Worm (Caenorhabditis elegans) whole organism, midembryonic: ENCODE data around the gene clh-6.

Source experiments
- T22C8.4 ChIP-seq: fragments of 200-800 bp; sonication (Bioruptor generic); IDR thresholded peaks from 2 replicates; pipeline ENCODE4 v1.3.6; 2022; ENCODE audit warnings: missing genetic modification characterization, missing compliant biosample characterization
- flt-1 ChIP-seq: fragments of 200-800 bp; sonication (Bioruptor generic); IDR thresholded peaks from 2 replicates; pipeline ENCODE4 v1.3.6; 2022; ENCODE audit warnings: missing genetic modification characterization, missing compliant biosample characterization
- klf-2 ChIP-seq: fragments of 200-800 bp; sonication (Bioruptor generic); conservative IDR thresholded peaks from 2 replicates; pipeline ENCODE4 v1.3.6; 2022; ENCODE audit warnings: missing genetic modification reagents, missing genetic modification characterization, missing compliant biosample characterization
- med-1 ChIP-seq: sonication (generic microtip); optimal IDR thresholded peaks from 2 replicates; lab custom pipeline; 2017; ENCODE audit warnings: missing genetic modification characterization, mild to moderate bottlenecking, missing compliant biosample characterization, antibody characterized with exemption, missing genetic modification reagents; ENCODE audit not compliant: insufficient read depth
- tab-1 ChIP-seq: fragments of 200-800 bp; sonication (Bioruptor generic); IDR thresholded peaks from 2 replicates; pipeline ENCODE4 v1.3.6; 2022; ENCODE audit warnings: missing genetic modification characterization, missing compliant biosample characterization
- ztf-23 ChIP-seq: fragments of 200-800 bp; sonication (Bioruptor generic); IDR thresholded peaks from 2 replicates; pipeline ENCODE4 v1.3.6; 2022; ENCODE audit warnings: missing genetic modification reagents, missing genetic modification characterization, missing compliant biosample characterization
- ztf-29 ChIP-seq: fragments of 200-800 bp; sonication (Bioruptor generic); IDR thresholded peaks from 2 replicates; pipeline ENCODE4 v1.3.6; 2022; ENCODE audit warnings: missing genetic modification reagents, missing genetic modification characterization, missing compliant biosample characterization

DNA sequence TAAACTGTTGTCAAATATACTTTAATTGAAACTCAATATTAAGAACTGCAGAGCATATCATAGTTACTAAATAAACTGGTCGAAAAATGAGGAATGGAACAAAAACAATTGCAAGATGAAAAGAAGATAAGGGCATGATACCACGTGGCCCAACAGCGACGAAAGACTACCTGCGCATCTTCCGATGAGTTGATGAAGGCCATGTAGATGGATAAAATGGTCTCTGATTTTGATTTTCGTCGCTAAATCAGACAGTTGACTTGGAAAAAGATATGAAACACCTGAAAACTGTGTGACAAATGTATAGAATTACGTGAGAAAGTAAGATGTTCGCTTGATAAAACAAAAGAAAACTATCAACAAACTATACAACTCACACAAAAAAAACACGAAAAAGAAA is 8.3 kb upstream of the clh-6 start:
- no peak for TF ChIP-seq flt-1 (GFP tag; lab: Robert Waterston, UW)
- no peak for TF ChIP-seq tab-1
- no peak for TF ChIP-seq med-1 (GFP tag; lab: Kevin White, UChicago)
- no peak for TF ChIP-seq ztf-29 (GFP tag; lab: Robert Waterston, UW)
- TF ChIP-seq ztf-23 (GFP tag; lab: Robert Waterston, UW): no peak
- no peak for TF ChIP-seq klf-2
- TF ChIP-seq T22C8.4 (GFP tag; lab: Robert Waterston, UW): no peak
